Worm (Caenorhabditis elegans) whole organism, L3 larva: ENCODE results near the gene rps-5.
A peak's percentile ranks its signal among the peaks of the same experiment; 100 is the strongest.

Source experiments
- R02D3.7 ChIP-seq: fragments of 150-350 bp; optimal IDR thresholded peaks from 2 replicates; lab custom pipeline; 2014; ENCODE audit warnings: missing biosample characterization, missing genetic modification characterization
- ZK546.5 ChIP-seq: sonication (generic microtip); optimal IDR thresholded peaks from 2 replicates; lab custom pipeline; 2017; ENCODE audit warnings: missing biosample characterization, missing genetic modification characterization
- aly-2 ChIP-seq: fragments of 150-350 bp; optimal IDR thresholded peaks from 2 replicates; lab custom pipeline; 2014; ENCODE audit warnings: missing biosample characterization, missing genetic modification characterization
- ama-1 ChIP-seq: fragments of 150-350 bp; optimal IDR thresholded peaks from 2 replicates; lab custom pipeline; 2018
- ceh-16 ChIP-seq: sonication (generic microtip); optimal IDR thresholded peaks from 2 replicates; lab custom pipeline; 2017; ENCODE audit warnings: missing biosample characterization, missing genetic modification characterization
- ceh-28 ChIP-seq: fragments of 150-350 bp; optimal IDR thresholded peaks from 2 replicates; lab custom pipeline; 2014; ENCODE audit warnings: missing biosample characterization, missing genetic modification reagents, missing genetic modification characterization
- ceh-82 ChIP-seq: fragments of 150-350 bp; optimal IDR thresholded peaks from 2 replicates; lab custom pipeline; 2014; ENCODE audit warnings: missing biosample characterization, missing genetic modification characterization
- ceh-9 ChIP-seq: sonication (generic microtip); optimal IDR thresholded peaks from 2 replicates; lab custom pipeline; 2018; ENCODE audit warnings: missing biosample characterization, missing genetic modification characterization
- daf-12 ChIP-seq: fragments of 150-350 bp; optimal IDR thresholded peaks from 2 replicates; lab custom pipeline; 2014; ENCODE audit warnings: missing biosample characterization, missing genetic modification reagents, missing genetic modification characterization
- egl-27 ChIP-seq: sonication (generic microtip); optimal IDR thresholded peaks from 4 replicates; lab custom pipeline; 2017; ENCODE audit warnings: missing biosample characterization, missing genetic modification reagents, missing genetic modification characterization
- egl-5 ChIP-seq: fragments of 150-350 bp; optimal IDR thresholded peaks from 2 replicates; lab custom pipeline; 2017; ENCODE audit warnings: missing biosample characterization, missing genetic modification reagents, missing genetic modification characterization, inconsistent platforms
- elt-1 ChIP-seq: fragments of 150-350 bp; optimal IDR thresholded peaks from 2 replicates; lab custom pipeline; 2014; ENCODE audit warnings: missing biosample characterization, missing genetic modification characterization
- elt-2 ChIP-seq: sonication (generic microtip); optimal IDR thresholded peaks from 2 replicates; lab custom pipeline; 2016; ENCODE audit warnings: missing genetic modification reagents, mild to moderate bottlenecking, missing genetic modification characterization, missing compliant biosample characterization
- elt-3 ChIP-seq, 3 experiments: fragments of 150-350 bp in 1 of 3; sonication (generic microtip) in 2 of 3; optimal IDR thresholded peaks; 2 replicates in 2 of 3; 4 replicates in 1 of 3; lab custom pipeline; 2014 to 2017; ENCODE audit warnings: missing biosample characterization in 3 of 3, missing genetic modification characterization in 3 of 3
- eor-1 ChIP-seq, 2 experiments: fragments of 150-350 bp; optimal IDR thresholded peaks; 2 replicates each; lab custom pipeline; 2014 to 2018; ENCODE audit warnings: missing biosample characterization in 2 of 2, missing genetic modification characterization in 2 of 2
- fkh-10 ChIP-seq: sonication (generic microtip); optimal IDR thresholded peaks from 2 replicates; lab custom pipeline; 2017; ENCODE audit warnings: missing biosample characterization, missing genetic modification reagents, missing genetic modification characterization
- fkh-2 ChIP-seq: fragments of 150-350 bp; optimal IDR thresholded peaks from 2 replicates; lab custom pipeline; 2014; ENCODE audit warnings: missing biosample characterization, missing genetic modification reagents, missing genetic modification characterization
- fos-1 ChIP-seq: fragments of 150-350 bp; optimal IDR thresholded peaks from 2 replicates; lab custom pipeline; 2014; ENCODE audit warnings: missing biosample characterization, missing genetic modification characterization
- hmg-11 ChIP-seq: sonication (generic microtip); optimal IDR thresholded peaks from 2 replicates; lab custom pipeline; 2016; ENCODE audit warnings: missing genetic modification characterization, missing compliant biosample characterization
- jun-1 ChIP-seq: fragments of 150-350 bp; optimal IDR thresholded peaks from 2 replicates; lab custom pipeline; 2014; ENCODE audit warnings: missing biosample characterization, missing genetic modification reagents, missing genetic modification characterization
- lin-15B ChIP-seq: fragments of 150-350 bp; optimal IDR thresholded peaks from 2 replicates; lab custom pipeline; 2014; ENCODE audit warnings: missing biosample characterization, missing genetic modification characterization
- lin-39 ChIP-seq: fragments of 150-350 bp; optimal IDR thresholded peaks from 2 replicates; lab custom pipeline; 2018; ENCODE audit warnings: missing biosample characterization, missing genetic modification reagents, missing genetic modification characterization
- lsy-12 ChIP-seq: sonication (generic microtip); optimal IDR thresholded peaks from 2 replicates; lab custom pipeline; 2016; ENCODE audit warnings: mild to moderate bottlenecking, missing genetic modification characterization, missing compliant biosample characterization
- mdl-1 ChIP-seq: fragments of 150-350 bp; optimal IDR thresholded peaks from 2 replicates; lab custom pipeline; 2014; ENCODE audit warnings: missing biosample characterization, missing genetic modification characterization
- mml-1 ChIP-seq: fragments of 150-350 bp; sonication (generic microtip); optimal IDR thresholded peaks from 3 replicates; lab custom pipeline; 2014; ENCODE audit warnings: missing biosample characterization, missing genetic modification characterization
- nfya-1 ChIP-seq: sonication (generic microtip); optimal IDR thresholded peaks from 2 replicates; lab custom pipeline; 2017; ENCODE audit warnings: missing genetic modification characterization, mild to moderate bottlenecking, missing compliant biosample characterization, antibody characterized with exemption, moderate library complexity; ENCODE audit not compliant: insufficient read depth
- nhr-11 ChIP-seq: fragments of 150-350 bp; optimal IDR thresholded peaks from 2 replicates; lab custom pipeline; 2014; ENCODE audit warnings: missing biosample characterization, missing genetic modification characterization
- nhr-12 ChIP-seq: fragments of 150-350 bp; optimal IDR thresholded peaks from 2 replicates; lab custom pipeline; 2014; ENCODE audit warnings: missing biosample characterization, missing genetic modification characterization
- nhr-23 ChIP-seq: fragments of 150-350 bp; optimal IDR thresholded peaks from 2 replicates; lab custom pipeline; 2014; ENCODE audit warnings: missing biosample characterization, missing genetic modification reagents, missing genetic modification characterization
- nhr-237 ChIP-seq: fragments of 150-350 bp; optimal IDR thresholded peaks from 2 replicates; lab custom pipeline; 2014; ENCODE audit warnings: missing biosample characterization, missing genetic modification characterization
- nhr-25 ChIP-seq: sonication (generic microtip); optimal IDR thresholded peaks from 2 replicates; lab custom pipeline; 2017; ENCODE audit warnings: missing biosample characterization, missing genetic modification characterization
- nhr-28 ChIP-seq: fragments of 150-350 bp; optimal IDR thresholded peaks from 2 replicates; lab custom pipeline; 2014; ENCODE audit warnings: missing biosample characterization, missing genetic modification characterization
- nhr-43 ChIP-seq: sonication (generic microtip); optimal IDR thresholded peaks from 2 replicates; lab custom pipeline; 2016; ENCODE audit warnings: mild to moderate bottlenecking, missing genetic modification characterization, missing compliant biosample characterization; ENCODE audit not compliant: poor library complexity, severe bottlenecking
- nhr-67 ChIP-seq: fragments of 150-350 bp; optimal IDR thresholded peaks from 2 replicates; lab custom pipeline; 2014; ENCODE audit warnings: missing biosample characterization, missing genetic modification characterization
- nhr-76 ChIP-seq: fragments of 150-350 bp; sonication (generic microtip); optimal IDR thresholded peaks from 5 replicates; lab custom pipeline; 2014; ENCODE audit warnings: missing biosample characterization, missing genetic modification characterization
- nhr-77 ChIP-seq: fragments of 150-350 bp; optimal IDR thresholded peaks from 2 replicates; lab custom pipeline; 2014; ENCODE audit warnings: missing biosample characterization, missing genetic modification characterization
- pha-4 ChIP-seq: fragments of 150-350 bp; optimal IDR thresholded peaks from 2 replicates; lab custom pipeline; 2014; ENCODE audit warnings: missing biosample characterization, missing genetic modification reagents, missing genetic modification characterization
- pqm-1 ChIP-seq: fragments of 150-350 bp; optimal IDR thresholded peaks from 2 replicates; lab custom pipeline; 2017; ENCODE audit warnings: missing biosample characterization, missing genetic modification characterization, inconsistent platforms
- sea-2 ChIP-seq: fragments of 150-350 bp; sonication (generic microtip); optimal IDR thresholded peaks from 4 replicates; lab custom pipeline; 2014; ENCODE audit warnings: missing biosample characterization, missing genetic modification reagents, missing genetic modification characterization
- skn-1 ChIP-seq: fragments of 150-350 bp; optimal IDR thresholded peaks from 2 replicates; lab custom pipeline; 2014; ENCODE audit warnings: missing biosample characterization, missing genetic modification characterization
- snpc-4 ChIP-seq: fragments of 150-350 bp; optimal IDR thresholded peaks from 2 replicates; lab custom pipeline; 2014; ENCODE audit warnings: missing biosample characterization, missing genetic modification characterization
- tbx-2 ChIP-seq: sonication (generic microtip); optimal IDR thresholded peaks from 2 replicates; lab custom pipeline; 2016; ENCODE audit warnings: mild to moderate bottlenecking, missing genetic modification characterization, missing compliant biosample characterization
- unc-39 ChIP-seq: sonication (generic microtip); optimal IDR thresholded peaks from 4 replicates; lab custom pipeline; 2017; ENCODE audit warnings: missing biosample characterization, missing genetic modification characterization
- unc-62 ChIP-seq: fragments of 150-350 bp; sonication (generic microtip); optimal IDR thresholded peaks from 4 replicates; lab custom pipeline; 2014; ENCODE audit warnings: missing biosample characterization, missing genetic modification reagents, missing genetic modification characterization
- zag-1 ChIP-seq: fragments of 150-350 bp; optimal IDR thresholded peaks from 2 replicates; lab custom pipeline; 2014; ENCODE audit warnings: missing biosample characterization, missing genetic modification characterization
- ztf-4 ChIP-seq: fragments of 150-350 bp; optimal IDR thresholded peaks from 2 replicates; lab custom pipeline; 2014; ENCODE audit warnings: missing biosample characterization, missing genetic modification characterization

Gene rps-5

ce11 chrIV:11119972-11120562 lies 9.2 kb upstream of the rps-5 start:
- TF ChIP-seq ztf-4 (tag; lab: Kevin White, UChicago) = no peak
- TF ChIP-seq fkh-10 (GFP tag; lab: Kevin White, UChicago) = no peak
- TF ChIP-seq eor-1 (tag; optimal IDR thresholded peaks at IDR 0.05; lab: Kevin White, UChicago) = no peak
- TF ChIP-seq tbx-2 (tag; lab: Kevin White, UChicago) = no peak
- TF ChIP-seq elt-2 (tag; lab: Kevin White, UChicago) = no peak
- TF ChIP-seq jun-1 (tag; lab: Kevin White, UChicago) = no peak
- peak in 1 of 3 experiments; percentile 29 for TF ChIP-seq elt-3 (tag; optimal IDR thresholded peaks at IDR 0.05; lab: Kevin White, UChicago)
- peak; percentile 82 for TF ChIP-seq nhr-23 (tag; lab: Kevin White, UChicago)
- no peak for TF ChIP-seq nhr-237 (tag; lab: Kevin White, UChicago)
- peak; percentile 76 for TF ChIP-seq pha-4 (tag; lab: Kevin White, UChicago)
- TF ChIP-seq lsy-12 = no peak
- no peak for TF ChIP-seq daf-12 (tag; lab: Kevin White, UChicago)
- TF ChIP-seq unc-62 (GFP tag; lab: Kevin White, UChicago) = no peak
- no peak for TF ChIP-seq mdl-1 (tag; lab: Kevin White, UChicago)
- no peak for TF ChIP-seq ceh-9 (tag; lab: Kevin White, UChicago)
- no peak for TF ChIP-seq nhr-77 (tag; lab: Kevin White, UChicago)
- peak; percentile 92 for TF ChIP-seq elt-1 (tag; lab: Kevin White, UChicago)
- no peak for TF ChIP-seq egl-5 (tag; lab: Kevin White, UChicago)
- no peak for TF ChIP-seq ZK546.5 (tag; lab: Kevin White, UChicago)
- no peak for TF ChIP-seq nhr-12 (tag; lab: Kevin White, UChicago)
- TF ChIP-seq ceh-82 (tag; lab: Kevin White, UChicago) = no peak
- peak; percentile 58 for TF ChIP-seq nhr-25 (tag; lab: Kevin White, UChicago)
- no peak for TF ChIP-seq ceh-28
- TF ChIP-seq lin-39 (tag; lab: Kevin White, UChicago) = no peak
- TF ChIP-seq nfya-1 = peak; percentile 5
- TF ChIP-seq fkh-2 (tag; lab: Kevin White, UChicago) = no peak
- TF ChIP-seq ama-1 (lab: Kevin White, UChicago) = peak; percentile 36
- TF ChIP-seq zag-1 (tag; lab: Kevin White, UChicago) = no peak
- no peak for TF ChIP-seq lin-15B
- TF ChIP-seq unc-39 = no peak
- no peak for TF ChIP-seq snpc-4 (tag; lab: Kevin White, UChicago)
- no peak for TF ChIP-seq egl-27 (tag; lab: Kevin White, UChicago)
- no peak for TF ChIP-seq nhr-67 (tag; lab: Kevin White, UChicago)
- TF ChIP-seq ceh-16 (tag; lab: Kevin White, UChicago) = no peak
- TF ChIP-seq skn-1 (tag; lab: Kevin White, UChicago) = no peak
- TF ChIP-seq hmg-11 (tag; lab: Kevin White, UChicago) = no peak
- TF ChIP-seq nhr-76 (tag; lab: Kevin White, UChicago) = no peak

ce11 chrIV:11118837-11119491 lies 8.1 kb upstream of the rps-5 start, which contains the start of the genes imp-2 and enpl-1:
TSS of gene imp-2 (minus strand) at chrIV:11118887.
TSS of gene enpl-1 (plus strand) at chrIV:11119298.
- TF ChIP-seq ceh-82 (tag; lab: Kevin White, UChicago) (no peak), elt-3 (tag; optimal IDR thresholded peaks at IDR 0.05; lab: Kevin White, UChicago) (no peak), elt-1 (tag; lab: Kevin White, UChicago) (peak; percentile 37), nhr-43 (tag; lab: Kevin White, UChicago) (peak; percentile 50), eor-1 (tag; optimal IDR thresholded peaks at IDR 0.05; lab: Kevin White, UChicago) (no peak), fkh-2 (tag; lab: Kevin White, UChicago) (no peak), snpc-4 (tag; lab: Kevin White, UChicago) (peak; percentile 23), hmg-11 (tag; lab: Kevin White, UChicago) (peak; percentile 89), fkh-10 (GFP tag; lab: Kevin White, UChicago) (peak; percentile 49), nhr-77 (tag; lab: Kevin White, UChicago) (no peak), daf-12 (tag; lab: Kevin White, UChicago) (no peak), egl-27 (tag; lab: Kevin White, UChicago) (peak; percentile 25), nhr-11 (peak; percentile 18), ceh-16 (tag; lab: Kevin White, UChicago) (no peak), aly-2 (no peak), unc-62 (GFP tag; lab: Kevin White, UChicago) (no peak), nhr-25 (tag; lab: Kevin White, UChicago) (peak; percentile 41), nhr-76 (tag; lab: Kevin White, UChicago) (no peak), ztf-4 (tag; lab: Kevin White, UChicago) (no peak), skn-1 (tag; lab: Kevin White, UChicago) (peak; percentile 76), ceh-9 (tag; lab: Kevin White, UChicago) (no peak), nhr-12 (tag; lab: Kevin White, UChicago) (no peak), nhr-28 (tag; lab: Kevin White, UChicago) (no peak), fos-1 (tag; lab: Kevin White, UChicago) (no peak), zag-1 (tag; lab: Kevin White, UChicago) (peak; percentile 50), mml-1 (tag; lab: Kevin White, UChicago) (no peak), nhr-237 (tag; lab: Kevin White, UChicago) (no peak), sea-2 (no peak), mdl-1 (tag; lab: Kevin White, UChicago) (peak; percentile 84), jun-1 (tag; lab: Kevin White, UChicago) (peak; percentile 86), R02D3.7 (tag; lab: Kevin White, UChicago) (peak; percentile 78), ZK546.5 (tag; lab: Kevin White, UChicago) (no peak), pqm-1 (tag; lab: Kevin White, UChicago) (peak; percentile 62), nhr-23 (tag; lab: Kevin White, UChicago) (peak; percentile 92), tbx-2 (tag; lab: Kevin White, UChicago) (peak; percentile 71), ceh-28 (peak; percentile 79)
